Worm (Caenorhabditis elegans) whole organism, early embryonic: ENCODE data around the gene srh-215.

Experiments
- B0310.2 ChIP-seq: sonication (generic microtip); optimal IDR thresholded peaks from 2 replicates; lab custom pipeline; 2016; ENCODE audit warnings: mild to moderate bottlenecking, missing genetic modification characterization, missing compliant biosample characterization
- F13C5.2 ChIP-seq: sonication (generic microtip); optimal IDR thresholded peaks from 2 replicates; lab custom pipeline; 2017; ENCODE audit warnings: mild to moderate bottlenecking, missing genetic modification characterization, inconsistent platforms, missing compliant biosample characterization
- aly-1 ChIP-seq: sonication (generic microtip); optimal IDR thresholded peaks from 2 replicates; lab custom pipeline; 2016; ENCODE audit warnings: missing genetic modification characterization, missing compliant biosample characterization
- ama-1 ChIP-seq: fragments of 150-350 bp; optimal IDR thresholded peaks from 2 replicates; lab custom pipeline; 2014
- ceh-13 ChIP-seq: fragments of 200-800 bp; sonication (Bioruptor generic); optimal IDR thresholded peaks from 2 replicates; lab custom pipeline; 2018; ENCODE audit warnings: mild to moderate bottlenecking, missing genetic modification characterization, missing compliant biosample characterization
- ceh-36 ChIP-seq: sonication (generic microtip); optimal IDR thresholded peaks from 2 replicates; lab custom pipeline; 2016; ENCODE audit warnings: missing genetic modification characterization, inconsistent platforms, missing compliant biosample characterization
- ets-7 ChIP-seq: sonication (generic microtip); optimal IDR thresholded peaks from 2 replicates; lab custom pipeline; 2016; ENCODE audit warnings: missing genotype, missing genetic modification characterization, missing compliant biosample characterization
- flt-1 ChIP-seq: fragments of 200-800 bp; sonication (Bioruptor generic); IDR thresholded peaks from 2 replicates; pipeline ENCODE4 v1.3.6; 2022; ENCODE audit warnings: missing genetic modification characterization, missing compliant biosample characterization
- hmbx-1 ChIP-seq: sonication (generic microtip); optimal IDR thresholded peaks from 2 replicates; lab custom pipeline; 2016; ENCODE audit warnings: mild to moderate bottlenecking, missing genetic modification characterization, missing compliant biosample characterization
- hmg-4 ChIP-seq: fragments of 200-800 bp; sonication (Bioruptor generic); optimal IDR thresholded peaks from 2 replicates; lab custom pipeline; 2018; ENCODE audit warnings: mild to moderate bottlenecking, missing genetic modification characterization, missing compliant biosample characterization
- hnd-1 ChIP-seq: sonication (generic microtip); optimal IDR thresholded peaks from 2 replicates; lab custom pipeline; 2016; ENCODE audit warnings: missing genetic modification characterization, missing compliant biosample characterization
- pes-1 ChIP-seq: fragments of 200-800 bp; sonication (Bioruptor generic); IDR thresholded peaks from 2 replicates; pipeline ENCODE4 v1.3.6; 2022; ENCODE audit warnings: missing genetic modification reagents, missing genetic modification characterization, missing compliant biosample characterization
- scrt-1 ChIP-seq: fragments of 200-800 bp; sonication (Bioruptor generic); IDR thresholded peaks from 2 replicates; pipeline ENCODE4 v1.3.6; 2022; ENCODE audit warnings: missing genetic modification characterization, missing compliant biosample characterization
- sea-1 ChIP-seq: fragments of 200-800 bp; sonication (Bioruptor generic); conservative IDR thresholded peaks from 2 replicates; pipeline ENCODE4 v1.3.6; 2022; ENCODE audit warnings: missing genetic modification characterization, missing compliant biosample characterization
- tbx-11 ChIP-seq: fragments of 200-800 bp; sonication (Bioruptor generic); IDR thresholded peaks from 2 replicates; pipeline ENCODE4 v1.3.6; 2022; ENCODE audit warnings: missing genetic modification characterization, missing compliant biosample characterization
- tbx-37 ChIP-seq: fragments of 200-800 bp; sonication (Bioruptor generic); conservative IDR thresholded peaks from 2 replicates; pipeline ENCODE4 v1.3.6; 2022; ENCODE audit warnings: missing genetic modification reagents, missing genetic modification characterization, missing compliant biosample characterization
- tra-4 ChIP-seq: sonication (generic microtip); optimal IDR thresholded peaks from 2 replicates; lab custom pipeline; 2017; ENCODE audit warnings: missing genetic modification characterization, missing compliant biosample characterization

Gene srh-215

DNA sequence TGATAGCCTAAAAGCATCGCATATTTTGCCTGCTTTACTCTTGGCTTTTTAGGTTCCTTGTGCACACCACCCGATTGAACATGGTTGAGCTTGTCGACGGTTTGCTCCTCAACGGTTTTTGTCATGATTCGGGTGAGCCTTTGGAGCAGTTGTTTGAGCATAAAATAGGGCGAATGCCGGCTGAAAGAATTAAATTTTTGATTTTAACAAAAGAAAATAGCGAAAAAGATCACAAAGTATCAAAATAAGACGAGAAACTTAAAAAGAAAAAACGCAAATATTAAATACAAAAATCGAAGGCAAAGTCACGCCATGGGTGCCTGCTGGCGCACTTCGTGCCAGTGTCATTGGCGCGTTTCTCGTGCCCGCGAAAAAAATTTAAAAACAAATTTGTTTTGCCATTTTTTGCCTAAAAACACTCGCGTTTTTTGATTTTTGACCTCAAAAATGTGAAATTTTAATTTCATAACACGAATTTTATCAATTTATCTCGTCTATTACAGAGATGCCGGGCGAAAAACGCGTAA lies 36.9 kb downstream of the srh-215 start, which contains the start of the genes ctps-1 and pus-1:
ctps-1 (plus strand) TSS at position 51 of the 527 bp plus-strand sequence.
pus-1 (minus strand) TSS at position 125 of the 527 bp plus-strand sequence.
- TF ChIP-seq B0310.2 (tag; lab: Kevin White, UChicago) (no peak), ceh-36 (tag; lab: Kevin White, UChicago) (no peak), flt-1 (GFP tag; lab: Robert Waterston, UW) (0 out of 2 replicates have a peak, but pooled peaks have one; percentile 18)

DNA sequence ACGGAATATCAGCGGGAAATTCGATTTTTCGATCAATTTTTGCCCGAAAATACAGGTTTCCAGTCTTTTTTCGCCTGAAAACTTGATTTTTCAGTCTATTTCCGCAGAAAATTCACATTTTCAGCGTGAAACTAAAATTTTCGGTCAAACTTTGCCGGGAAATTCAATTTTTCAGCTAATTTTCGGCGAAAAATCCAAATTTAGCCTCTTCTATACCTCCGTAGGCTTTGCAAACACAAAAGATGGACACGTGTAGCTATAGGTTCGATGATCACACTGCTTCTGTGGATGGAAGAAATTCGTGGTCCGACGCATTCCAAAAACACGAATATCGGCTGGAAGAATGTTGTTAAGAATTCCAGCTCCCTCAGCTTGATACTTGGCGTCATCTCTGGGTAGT lies 37.7 kb downstream of the srh-215 start:
- TF ChIP-seq tra-4 (no peak), tbx-11 (no peak), ets-7 (tag; lab: Kevin White, UChicago) (no peak), ceh-13 (no peak), hmbx-1 (tag; lab: Kevin White, UChicago) (no peak), sea-1 (GFP tag; lab: Robert Waterston, UW) (no peak), F13C5.2 (tag; lab: Kevin White, UChicago) (no peak), B0310.2 (tag; lab: Kevin White, UChicago) (no peak), hnd-1 (tag; lab: Kevin White, UChicago) (no peak), pes-1 (no peak), hmg-4 (no peak), ceh-36 (tag; lab: Kevin White, UChicago) (no peak), scrt-1 (no peak), ama-1 (lab: Kevin White, UChicago) (no peak), tbx-37 (GFP tag; lab: Robert Waterston, UW) (no peak), flt-1 (GFP tag; lab: Robert Waterston, UW) (no peak), aly-1 (tag; lab: Kevin White, UChicago) (no peak)

DNA sequence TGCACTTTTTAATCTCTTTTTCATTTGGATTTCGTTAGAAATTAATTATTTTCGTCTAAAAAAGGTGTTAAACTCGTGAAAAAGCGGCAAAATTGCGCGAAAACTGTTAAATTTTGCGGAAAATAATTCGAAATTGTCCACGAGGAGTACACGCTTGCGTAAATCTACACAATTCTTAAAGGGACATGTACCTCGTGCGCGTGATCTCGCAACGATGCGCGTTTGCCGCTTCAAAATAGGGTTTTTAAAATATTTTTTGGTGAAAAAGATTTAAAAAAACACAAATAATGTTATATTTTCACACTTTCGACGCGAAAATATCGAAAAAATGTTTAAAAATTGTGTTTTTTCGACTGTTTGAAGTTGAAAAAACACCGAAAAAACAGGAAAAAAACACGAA lies 38.5 kb downstream of the srh-215 start:
- TF ChIP-seq ama-1 (lab: Kevin White, UChicago) = no peak
- no peak for TF ChIP-seq ets-7 (tag; lab: Kevin White, UChicago)
- TF ChIP-seq tra-4 = no peak
- no peak for TF ChIP-seq sea-1 (GFP tag; lab: Robert Waterston, UW)
- no peak for TF ChIP-seq tbx-37 (GFP tag; lab: Robert Waterston, UW)
- TF ChIP-seq hmg-4 = no peak
- no peak for TF ChIP-seq B0310.2 (tag; lab: Kevin White, UChicago)
- TF ChIP-seq hnd-1 (tag; lab: Kevin White, UChicago) = no peak
- TF ChIP-seq ceh-13 = no peak
- no peak for TF ChIP-seq F13C5.2 (tag; lab: Kevin White, UChicago)
- no peak for TF ChIP-seq flt-1 (GFP tag; lab: Robert Waterston, UW)
- no peak for TF ChIP-seq pes-1
- no peak for TF ChIP-seq scrt-1
- no peak for TF ChIP-seq aly-1 (tag; lab: Kevin White, UChicago)
- no peak for TF ChIP-seq hmbx-1 (tag; lab: Kevin White, UChicago)
- no peak for TF ChIP-seq tbx-11

DNA sequence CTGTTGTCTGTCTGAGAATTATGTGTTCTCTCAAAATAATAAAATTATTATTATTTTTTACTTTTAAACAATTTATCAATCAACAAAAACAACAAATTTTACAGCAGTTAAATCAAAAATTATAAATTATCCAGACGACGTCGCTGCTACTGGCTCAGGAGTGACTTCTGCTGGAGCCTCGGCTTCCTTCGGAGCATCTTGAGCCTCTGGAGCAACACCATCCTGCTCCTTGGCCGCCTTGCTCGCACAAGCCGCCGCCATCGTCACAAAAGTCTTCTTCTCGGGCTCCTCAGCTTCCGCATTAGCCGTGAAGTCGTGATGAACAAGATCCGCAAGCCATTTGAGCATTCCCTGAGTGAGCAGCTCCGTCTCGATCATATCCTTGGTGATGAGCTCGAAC lies 39.1 kb downstream of the srh-215 start:
- TF ChIP-seq tra-4 = no peak
- TF ChIP-seq ceh-13 = no peak
- TF ChIP-seq sea-1 (GFP tag; lab: Robert Waterston, UW) = no peak
- TF ChIP-seq B0310.2 (tag; lab: Kevin White, UChicago) = no peak
- no peak for TF ChIP-seq aly-1 (tag; lab: Kevin White, UChicago)
- TF ChIP-seq tbx-37 (GFP tag; lab: Robert Waterston, UW) = no peak
- no peak for TF ChIP-seq hmg-4
- no peak for TF ChIP-seq hnd-1 (tag; lab: Kevin White, UChicago)
- TF ChIP-seq F13C5.2 (tag; lab: Kevin White, UChicago) = no peak
- no peak for TF ChIP-seq ets-7 (tag; lab: Kevin White, UChicago)
- TF ChIP-seq hmbx-1 (tag; lab: Kevin White, UChicago) = no peak
- TF ChIP-seq ama-1 (lab: Kevin White, UChicago) = no peak
- TF ChIP-seq flt-1 (GFP tag; lab: Robert Waterston, UW) = no peak
- no peak for TF ChIP-seq tbx-11
- TF ChIP-seq pes-1 = no peak
- TF ChIP-seq scrt-1 = no peak

DNA sequence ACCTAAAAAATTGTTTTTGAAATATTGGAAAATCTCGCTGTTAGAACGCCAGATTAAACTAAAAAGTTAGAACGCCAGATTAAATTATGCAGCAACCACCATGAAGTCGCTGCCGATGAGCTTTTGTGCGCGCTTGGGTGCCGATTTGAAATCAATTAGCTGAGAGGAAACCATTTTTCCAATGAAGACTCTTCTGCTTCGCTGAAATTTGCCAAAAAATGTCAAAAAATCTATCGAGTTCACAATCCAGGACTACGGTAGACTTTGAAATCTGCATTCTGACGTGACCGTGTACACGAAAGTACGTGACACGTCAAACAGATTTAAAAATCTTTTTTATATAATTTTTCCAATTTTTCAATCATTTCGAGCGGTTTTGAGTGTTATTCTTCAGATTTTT lies 42.9 kb downstream of the srh-215 start, which contains the start of gene immt-2:
immt-2 (plus strand) TSS at position 301 of the 400 bp plus-strand sequence.
- no peak for TF ChIP-seq sea-1 (GFP tag; lab: Robert Waterston, UW)
- no peak for TF ChIP-seq aly-1 (tag; lab: Kevin White, UChicago)
- no peak for TF ChIP-seq ceh-13
- TF ChIP-seq tra-4 = no peak
- TF ChIP-seq B0310.2 (tag; lab: Kevin White, UChicago) = no peak
- no peak for TF ChIP-seq scrt-1
- no peak for TF ChIP-seq ama-1 (lab: Kevin White, UChicago)
- no peak for TF ChIP-seq hmg-4
- TF ChIP-seq tbx-37 (GFP tag; lab: Robert Waterston, UW) = no peak
- no peak for TF ChIP-seq hmbx-1 (tag; lab: Kevin White, UChicago)
- TF ChIP-seq ceh-36 (tag; lab: Kevin White, UChicago) = no peak
- TF ChIP-seq ets-7 (tag; lab: Kevin White, UChicago) = no peak
- no peak for TF ChIP-seq tbx-11
- no peak for TF ChIP-seq flt-1 (GFP tag; lab: Robert Waterston, UW)
- TF ChIP-seq hnd-1 (tag; lab: Kevin White, UChicago) = no peak
- no peak for TF ChIP-seq pes-1
- no peak for TF ChIP-seq F13C5.2 (tag; lab: Kevin White, UChicago)

DNA sequence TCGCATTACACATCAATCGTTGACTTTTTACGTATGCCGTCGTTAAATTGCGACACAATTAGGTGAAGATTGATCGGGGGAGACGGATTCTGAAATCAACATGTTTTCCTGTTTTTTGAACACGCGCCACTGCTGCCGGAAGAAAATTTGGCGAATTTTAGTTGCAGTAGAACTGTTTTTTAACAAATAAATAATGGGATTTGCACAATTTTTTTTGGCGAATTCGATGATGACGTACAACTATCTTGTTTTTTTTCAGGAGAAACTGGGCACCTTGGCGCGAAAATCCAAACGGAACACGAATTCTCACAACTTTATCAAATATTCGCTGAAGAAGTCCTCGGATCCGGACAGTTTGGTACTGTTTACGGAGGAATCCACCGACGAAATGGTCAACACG lies 45.8 kb downstream of the srh-215 start:
- no peak for TF ChIP-seq sea-1 (GFP tag; lab: Robert Waterston, UW)
- no peak for TF ChIP-seq tra-4
- TF ChIP-seq hmg-4 = no peak
- TF ChIP-seq ceh-36 (tag; lab: Kevin White, UChicago) = no peak
- no peak for TF ChIP-seq hnd-1 (tag; lab: Kevin White, UChicago)
- no peak for TF ChIP-seq ets-7 (tag; lab: Kevin White, UChicago)
- no peak for TF ChIP-seq B0310.2 (tag; lab: Kevin White, UChicago)
- no peak for TF ChIP-seq scrt-1
- no peak for TF ChIP-seq flt-1 (GFP tag; lab: Robert Waterston, UW)

DNA sequence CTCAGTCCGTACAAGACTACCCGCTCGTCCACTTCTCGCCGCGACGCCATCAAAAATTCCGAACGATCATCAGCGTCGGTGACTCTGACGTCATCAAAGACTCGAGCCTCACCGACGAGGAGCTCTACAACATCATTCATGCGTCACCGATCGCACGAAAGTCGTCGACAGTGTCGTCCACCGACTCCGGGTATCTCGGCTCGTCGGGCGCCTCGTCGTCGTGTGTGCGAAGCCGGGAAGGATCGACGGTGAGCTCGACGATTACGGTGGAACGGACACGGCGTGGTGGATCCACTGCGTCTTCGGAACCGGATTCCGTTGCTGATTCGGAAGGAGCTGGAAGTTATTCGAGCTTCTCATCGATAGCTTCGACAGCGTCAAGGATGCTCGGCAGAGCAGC lies 47.0 kb downstream of the srh-215 start:
- TF ChIP-seq sea-1 (GFP tag; lab: Robert Waterston, UW) (no peak), pes-1 (no peak), hmg-4 (no peak), scrt-1 (no peak), ets-7 (tag; lab: Kevin White, UChicago) (no peak), ama-1 (lab: Kevin White, UChicago) (no peak), hmbx-1 (tag; lab: Kevin White, UChicago) (no peak), ceh-36 (tag; lab: Kevin White, UChicago) (no peak), aly-1 (tag; lab: Kevin White, UChicago) (no peak), ceh-13 (no peak), flt-1 (GFP tag; lab: Robert Waterston, UW) (no peak), tbx-37 (GFP tag; lab: Robert Waterston, UW) (no peak)
